Worm (Caenorhabditis elegans) whole organism, late embryonic: Measurements from ENCODE around the gene F26F2.5.

ENCODE experiments used
- C08G9.2 ChIP-seq: sonication (generic microtip); optimal IDR thresholded peaks from 2 replicates; lab custom pipeline; 2016; ENCODE audit warnings: mild to moderate bottlenecking, missing genetic modification characterization, moderate library complexity, missing compliant biosample characterization
- C38D4.7 ChIP-seq: fragments of 200-800 bp; sonication (Bioruptor generic); optimal IDR thresholded peaks from 2 replicates; lab custom pipeline; 2018; ENCODE audit warnings: mild to moderate bottlenecking, missing genetic modification characterization, moderate library complexity, missing compliant biosample characterization
- F13H6.1 ChIP-seq: sonication (generic microtip); optimal IDR thresholded peaks from 2 replicates; lab custom pipeline; 2016; ENCODE audit warnings: missing genetic modification characterization, missing compliant biosample characterization
- K02D7.2 ChIP-seq: sonication (generic microtip); optimal IDR thresholded peaks from 2 replicates; lab custom pipeline; 2017; ENCODE audit warnings: mild to moderate bottlenecking, missing genetic modification characterization, missing compliant biosample characterization
- K09A11.1 ChIP-seq: sonication (generic microtip); optimal IDR thresholded peaks from 2 replicates; lab custom pipeline; 2017; ENCODE audit warnings: antibody characterized with exemption, mild to moderate bottlenecking, missing genetic modification characterization, missing compliant biosample characterization; ENCODE audit not compliant: insufficient read depth
- T23F11.4 ChIP-seq: fragments of 200-800 bp; sonication (Bioruptor generic); optimal IDR thresholded peaks from 2 replicates; lab custom pipeline; 2018; ENCODE audit warnings: mild to moderate bottlenecking, missing genetic modification characterization, missing compliant biosample characterization
- ahr-1 ChIP-seq: sonication (generic microtip); optimal IDR thresholded peaks from 2 replicates; lab custom pipeline; 2016; ENCODE audit warnings: missing genetic modification characterization, missing compliant biosample characterization
- ama-1 ChIP-seq: fragments of 150-350 bp; optimal IDR thresholded peaks from 2 replicates; lab custom pipeline; 2014
- ceh-14 ChIP-seq: sonication (generic microtip); optimal IDR thresholded peaks from 2 replicates; lab custom pipeline; 2016; ENCODE audit warnings: missing genotype, missing genetic modification characterization, missing compliant biosample characterization
- ceh-18 ChIP-seq: sonication (generic microtip); optimal IDR thresholded peaks from 2 replicates; lab custom pipeline; 2016; ENCODE audit warnings: missing genetic modification characterization, missing compliant biosample characterization
- ceh-19 ChIP-seq: fragments of 200-800 bp; sonication (Bioruptor generic); optimal IDR thresholded peaks from 2 replicates; lab custom pipeline; 2018; ENCODE audit warnings: mild to moderate bottlenecking, missing genetic modification characterization, missing compliant biosample characterization
- ceh-2 ChIP-seq: sonication (generic microtip); optimal IDR thresholded peaks from 2 replicates; lab custom pipeline; 2016; ENCODE audit warnings: missing genotype, missing genetic modification characterization, missing compliant biosample characterization
- ceh-30 ChIP-seq: fragments of 150-350 bp; optimal IDR thresholded peaks from 2 replicates; lab custom pipeline; 2014; ENCODE audit warnings: missing biosample characterization, missing genetic modification characterization
- ceh-31 ChIP-seq: sonication (generic microtip); optimal IDR thresholded peaks from 2 replicates; lab custom pipeline; 2016; ENCODE audit warnings: missing genetic modification characterization, missing compliant biosample characterization
- ceh-34 ChIP-seq: sonication (generic microtip); optimal IDR thresholded peaks from 2 replicates; lab custom pipeline; 2016; ENCODE audit warnings: mild to moderate bottlenecking, missing genetic modification characterization, missing compliant biosample characterization
- ceh-9 ChIP-seq: sonication (generic microtip); optimal IDR thresholded peaks from 2 replicates; lab custom pipeline; 2016; ENCODE audit warnings: mild to moderate bottlenecking, missing genetic modification characterization, inconsistent platforms, missing compliant biosample characterization
- dmd-4 ChIP-seq: sonication (generic microtip); optimal IDR thresholded peaks from 2 replicates; lab custom pipeline; 2016; ENCODE audit warnings: borderline replicate concordance, missing genetic modification characterization, missing compliant biosample characterization
- dve-1 ChIP-seq: sonication (generic microtip); optimal IDR thresholded peaks from 2 replicates; lab custom pipeline; 2017; ENCODE audit warnings: antibody characterized with exemption, mild to moderate bottlenecking, missing genetic modification characterization, missing compliant biosample characterization
- ets-4 ChIP-seq: sonication (generic microtip); optimal IDR thresholded peaks from 2 replicates; lab custom pipeline; 2016; ENCODE audit warnings: missing genetic modification characterization, missing compliant biosample characterization
- eyg-1 ChIP-seq: sonication (generic microtip); optimal IDR thresholded peaks from 2 replicates; lab custom pipeline; 2016; ENCODE audit warnings: missing genotype, missing genetic modification characterization, missing compliant biosample characterization
- fkh-10 ChIP-seq: fragments of 150-350 bp; optimal IDR thresholded peaks from 2 replicates; lab custom pipeline; 2014; ENCODE audit warnings: missing biosample characterization, missing genetic modification reagents, missing genetic modification characterization
- gmeb-2 ChIP-seq: sonication (generic microtip); optimal IDR thresholded peaks from 2 replicates; lab custom pipeline; 2016; ENCODE audit warnings: missing genetic modification characterization, inconsistent platforms, missing compliant biosample characterization
- hlh-15 ChIP-seq: sonication (generic microtip); optimal IDR thresholded peaks from 2 replicates; lab custom pipeline; 2016; ENCODE audit warnings: missing genetic modification characterization, missing compliant biosample characterization
- hlh-30 ChIP-seq: sonication (generic microtip); optimal IDR thresholded peaks from 2 replicates; lab custom pipeline; 2017; ENCODE audit warnings: antibody characterized with exemption, missing genetic modification characterization, missing compliant biosample characterization; ENCODE audit not compliant: insufficient read depth
- hlh-6 ChIP-seq: sonication (generic microtip); optimal IDR thresholded peaks from 2 replicates; lab custom pipeline; 2016; ENCODE audit warnings: missing genotype, missing genetic modification characterization, missing compliant biosample characterization
- hlh-8 ChIP-seq: sonication (generic microtip); optimal IDR thresholded peaks from 2 replicates; lab custom pipeline; 2016; ENCODE audit warnings: missing genotype, missing genetic modification characterization, missing compliant biosample characterization
- lim-6 ChIP-seq: sonication (generic microtip); optimal IDR thresholded peaks from 2 replicates; lab custom pipeline; 2016; ENCODE audit warnings: missing genetic modification characterization, missing compliant biosample characterization
- lin-11 ChIP-seq: fragments of 200-800 bp; sonication (Bioruptor generic); optimal IDR thresholded peaks from 2 replicates; lab custom pipeline; 2018; ENCODE audit warnings: mild to moderate bottlenecking, missing genetic modification characterization, missing compliant biosample characterization
- madf-2 ChIP-seq: sonication (generic microtip); optimal IDR thresholded peaks from 2 replicates; lab custom pipeline; 2017; ENCODE audit warnings: missing genetic modification characterization, missing compliant biosample characterization
- odd-2 ChIP-seq: sonication (generic microtip); optimal IDR thresholded peaks from 2 replicates; lab custom pipeline; 2017; ENCODE audit warnings: antibody characterized with exemption, mild to moderate bottlenecking, missing genetic modification characterization, missing compliant biosample characterization
- pag-3 ChIP-seq: sonication (generic microtip); optimal IDR thresholded peaks from 2 replicates; lab custom pipeline; 2016; ENCODE audit warnings: missing compliant biosample characterization, missing genetic modification characterization, borderline replicate concordance
- pat-9 ChIP-seq: fragments of 200-800 bp; sonication (Bioruptor generic); optimal IDR thresholded peaks from 2 replicates; lab custom pipeline; 2018; ENCODE audit warnings: mild to moderate bottlenecking, missing genetic modification characterization, moderate library complexity, missing compliant biosample characterization
- pax-1 ChIP-seq: fragments of 150-350 bp; optimal IDR thresholded peaks from 2 replicates; lab custom pipeline; 2014; ENCODE audit warnings: missing biosample characterization, missing genetic modification characterization
- pha-2 ChIP-seq: sonication (generic microtip); optimal IDR thresholded peaks from 2 replicates; lab custom pipeline; 2017; ENCODE audit warnings: mild to moderate bottlenecking, missing genetic modification characterization, missing compliant biosample characterization
- pha-4 ChIP-seq: fragments of 150-350 bp; optimal IDR thresholded peaks from 2 replicates; lab custom pipeline; 2018; ENCODE audit warnings: missing biosample characterization, missing genetic modification reagents, missing genetic modification characterization
- pqm-1 ChIP-seq: sonication (generic microtip); optimal IDR thresholded peaks from 2 replicates; lab custom pipeline; 2016; ENCODE audit warnings: missing genetic modification characterization, missing compliant biosample characterization
- pros-1 ChIP-seq: fragments of 150-350 bp; optimal IDR thresholded peaks from 2 replicates; lab custom pipeline; 2014; ENCODE audit warnings: missing biosample characterization, missing genetic modification reagents, missing genetic modification characterization
- ref-2 ChIP-seq: sonication (generic microtip); optimal IDR thresholded peaks from 2 replicates; lab custom pipeline; 2016; ENCODE audit warnings: missing genetic modification characterization, missing compliant biosample characterization
- sdc-2 ChIP-seq: sonication (generic microtip); optimal IDR thresholded peaks from 2 replicates; lab custom pipeline; 2016; ENCODE audit warnings: missing genotype, missing genetic modification characterization, missing compliant biosample characterization
- sox-2 ChIP-seq: fragments of 200-800 bp; sonication (Bioruptor generic); IDR thresholded peaks from 2 replicates; pipeline ENCODE4 v1.3.6; 2022; ENCODE audit warnings: missing genetic modification reagents, missing genetic modification characterization, missing compliant biosample characterization
- sox-4 ChIP-seq: sonication (generic microtip); optimal IDR thresholded peaks from 2 replicates; lab custom pipeline; 2017; ENCODE audit warnings: mild to moderate bottlenecking, missing genetic modification characterization, inconsistent platforms, missing compliant biosample characterization
- tbx-2 ChIP-seq: sonication (generic microtip); optimal IDR thresholded peaks from 2 replicates; lab custom pipeline; 2016; ENCODE audit warnings: missing genetic modification characterization, missing compliant biosample characterization
- tbx-7 ChIP-seq: sonication (generic microtip); optimal IDR thresholded peaks from 2 replicates; lab custom pipeline; 2016; ENCODE audit warnings: missing genotype, missing genetic modification characterization, missing compliant biosample characterization
- ttx-3 ChIP-seq: sonication (generic microtip); optimal IDR thresholded peaks from 2 replicates; lab custom pipeline; 2016; ENCODE audit warnings: missing genetic modification reagents, missing genetic modification characterization, missing compliant biosample characterization
- unc-42 ChIP-seq: sonication (generic microtip); optimal IDR thresholded peaks from 2 replicates; lab custom pipeline; 2016; ENCODE audit warnings: missing genotype, missing genetic modification characterization, missing compliant biosample characterization
- unc-55 ChIP-seq: sonication (generic microtip); optimal IDR thresholded peaks from 2 replicates; lab custom pipeline; 2017; ENCODE audit warnings: missing biosample characterization, missing genetic modification reagents, missing genetic modification characterization
- zip-5 ChIP-seq: sonication (generic microtip); optimal IDR thresholded peaks from 2 replicates; lab custom pipeline; 2016; ENCODE audit warnings: missing genetic modification characterization, missing compliant biosample characterization

Gene F26F2.5

DNA sequence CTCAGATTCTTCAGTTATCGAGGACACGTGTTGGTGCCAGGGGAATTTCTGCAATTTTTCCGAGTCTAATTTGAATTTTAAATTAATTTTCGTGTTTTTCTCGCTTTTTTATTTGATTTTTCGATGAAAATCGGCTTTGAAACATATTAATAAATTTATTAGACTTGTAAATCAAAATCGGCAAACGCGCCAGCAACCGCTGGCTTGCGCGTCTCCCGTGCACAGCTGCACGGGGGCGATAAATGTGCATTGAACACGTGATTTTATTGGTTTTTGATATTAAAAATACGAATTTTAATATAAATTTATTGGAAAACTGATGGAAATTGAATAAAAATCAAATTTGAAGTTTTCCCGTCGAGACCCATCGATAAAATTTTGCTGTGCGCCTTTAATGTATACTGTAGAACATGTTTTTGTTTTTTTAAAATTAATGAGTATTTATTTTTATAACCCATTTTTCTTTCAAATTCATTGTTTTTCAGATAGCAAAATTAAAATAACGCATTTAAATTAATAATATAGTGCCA lies 7.1 kb downstream of the F26F2.5 start, which contains the start of gene F26F2.7 (continued):
- no peak for TF ChIP-seq zip-5
- no peak for TF ChIP-seq ahr-1 (tag; lab: Kevin White, UChicago)
- TF ChIP-seq pha-4 (tag; lab: Kevin White, UChicago): no peak
- TF ChIP-seq gmeb-2: peak; percentile 20
- no peak for TF ChIP-seq sdc-2 (tag; lab: Kevin White, UChicago)
- TF ChIP-seq unc-55: no peak
- no peak for TF ChIP-seq dve-1
- TF ChIP-seq K02D7.2: no peak
- no peak for TF ChIP-seq lim-6 (tag; lab: Kevin White, UChicago)
- TF ChIP-seq C38D4.7 (GFP tag; lab: Kevin White, UChicago): no peak
- TF ChIP-seq pqm-1: no peak
- peak; percentile 76 for TF ChIP-seq hlh-30
- TF ChIP-seq ceh-31: peak; percentile 31
- no peak for TF ChIP-seq pat-9 (tag; lab: Kevin White, UChicago)
- TF ChIP-seq pag-3 (tag; lab: Kevin White, UChicago): no peak
- TF ChIP-seq lin-11: peak; percentile 31
- no peak for TF ChIP-seq odd-2 (tag; lab: Kevin White, UChicago)
- TF ChIP-seq sox-4 (tag; lab: Kevin White, UChicago): no peak
- TF ChIP-seq pros-1: no peak
- no peak for TF ChIP-seq ceh-19
- TF ChIP-seq C08G9.2 (tag; lab: Kevin White, UChicago): no peak
- peak; percentile 34 for TF ChIP-seq ceh-30 (tag; lab: Kevin White, UChicago)

DNA sequence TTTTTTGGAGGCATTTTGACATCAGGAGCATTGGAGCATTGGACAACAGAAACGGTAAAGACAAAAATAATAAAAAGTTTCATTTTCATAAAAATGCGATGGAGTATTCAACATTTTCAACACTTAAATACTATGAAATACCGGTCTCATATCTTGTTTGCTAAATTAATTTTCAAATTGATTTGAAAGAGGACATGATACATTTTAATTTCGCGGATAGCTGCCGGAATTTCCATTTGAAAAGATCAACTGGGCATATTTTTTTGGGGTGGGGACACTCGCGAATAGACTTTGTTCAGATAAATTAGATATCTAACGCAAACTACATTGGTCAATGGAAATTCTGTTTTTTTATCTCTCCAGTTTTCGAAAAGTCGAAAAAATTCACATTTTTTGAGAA lies 21.3 kb downstream of the F26F2.5 start, which contains the start of gene F26F2.10:
Gene F26F2.10 (minus strand): TSS at position 101 of the 400 bp plus-strand sequence.
- no peak for TF ChIP-seq K02D7.2
- TF ChIP-seq C08G9.2 (tag; lab: Kevin White, UChicago): no peak
- TF ChIP-seq pha-4 (tag; lab: Kevin White, UChicago): no peak
- TF ChIP-seq ttx-3 (tag; lab: Kevin White, UChicago): no peak
- TF ChIP-seq ceh-14 (tag; lab: Kevin White, UChicago): no peak
- TF ChIP-seq hlh-6 (tag; lab: Kevin White, UChicago): no peak
- no peak for TF ChIP-seq ets-4 (tag; lab: Kevin White, UChicago)
- no peak for TF ChIP-seq lim-6 (tag; lab: Kevin White, UChicago)
- no peak for TF ChIP-seq sox-2
- no peak for TF ChIP-seq lin-11

DNA sequence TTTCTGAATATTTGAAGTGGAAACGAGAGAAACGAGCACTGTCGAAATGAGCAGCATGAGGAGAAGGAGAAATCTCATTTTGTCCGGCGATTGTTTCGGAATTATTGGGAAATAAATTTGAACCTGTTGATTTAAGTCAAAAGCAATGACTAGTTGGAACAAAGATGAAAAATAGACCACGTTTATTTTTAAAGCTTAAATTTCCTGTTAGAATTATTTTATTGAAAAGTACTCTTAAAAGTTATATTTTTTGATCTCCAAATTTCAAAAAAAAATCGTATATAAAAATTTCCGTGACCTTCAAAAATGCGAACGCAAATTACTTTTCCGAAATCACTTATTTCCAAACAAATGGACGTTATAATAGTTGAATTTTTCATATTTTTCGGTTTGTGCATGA lies 22.2 kb downstream of the F26F2.5 start, which contains the start of gene F26F2.11:
Gene F26F2.11 (minus strand): TSS at position 101 of the 400 bp plus-strand sequence.
- TF ChIP-seq tbx-2 (tag; lab: Kevin White, UChicago) (no peak), K02D7.2 (no peak), eyg-1 (tag; lab: Kevin White, UChicago) (no peak), ceh-34 (tag; lab: Kevin White, UChicago) (no peak), hlh-15 (tag; lab: Kevin White, UChicago) (no peak), ceh-18 (tag; lab: Kevin White, UChicago) (no peak), F13H6.1 (tag; lab: Kevin White, UChicago) (no peak), K09A11.1 (tag; lab: Kevin White, UChicago) (no peak), odd-2 (tag; lab: Kevin White, UChicago) (no peak), madf-2 (tag; lab: Kevin White, UChicago) (no peak), pha-2 (tag; lab: Kevin White, UChicago) (no peak), fkh-10 (GFP tag; lab: Kevin White, UChicago) (no peak), hlh-30 (no peak)

DNA sequence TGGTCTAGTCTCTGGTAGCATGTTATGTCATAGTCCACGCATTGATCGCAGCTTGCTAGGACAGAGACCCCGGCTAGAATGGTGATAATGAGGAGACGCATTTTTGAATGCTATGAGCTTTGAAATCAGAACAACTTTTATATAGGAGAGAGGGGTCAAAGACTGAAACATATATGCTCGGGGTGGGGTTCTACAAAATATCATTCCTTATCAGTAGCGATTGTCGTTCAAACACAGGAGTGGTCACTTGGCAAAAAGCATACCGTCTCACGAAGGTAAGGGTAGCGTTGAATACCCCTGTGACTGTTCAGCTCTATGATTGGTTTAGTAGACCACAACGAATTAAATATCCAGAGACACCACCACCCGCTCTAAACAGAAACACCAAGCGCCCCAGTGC lies 23.6 kb downstream of the F26F2.5 start, which contains the start of gene F46B3.1:
Gene F46B3.1 (minus strand): TSS at position 101 of the 400 bp plus-strand sequence.
- no peak for TF ChIP-seq hlh-8 (tag; lab: Kevin White, UChicago)
- TF ChIP-seq unc-42: no peak
- TF ChIP-seq tbx-7: no peak
- TF ChIP-seq eyg-1 (tag; lab: Kevin White, UChicago): no peak
- TF ChIP-seq odd-2 (tag; lab: Kevin White, UChicago): no peak
- no peak for TF ChIP-seq ceh-2 (tag; lab: Kevin White, UChicago)
- TF ChIP-seq ceh-19: no peak
- no peak for TF ChIP-seq pha-4 (tag; lab: Kevin White, UChicago)
- TF ChIP-seq gmeb-2: no peak
- no peak for TF ChIP-seq dmd-4 (tag; lab: Kevin White, UChicago)
- no peak for TF ChIP-seq hlh-6 (tag; lab: Kevin White, UChicago)
- TF ChIP-seq T23F11.4 (GFP tag; lab: Kevin White, UChicago): no peak
- TF ChIP-seq pax-1 (tag; lab: Kevin White, UChicago): no peak
- TF ChIP-seq F13H6.1 (tag; lab: Kevin White, UChicago): no peak
- no peak for TF ChIP-seq ref-2
- no peak for TF ChIP-seq ama-1 (lab: Kevin White, UChicago)
- TF ChIP-seq ceh-9: no peak
- no peak for TF ChIP-seq C08G9.2 (tag; lab: Kevin White, UChicago)
